Fruit fly (Drosophila melanogaster): ENCODE measurements around the gene ear.

The ear gene

DNA sequence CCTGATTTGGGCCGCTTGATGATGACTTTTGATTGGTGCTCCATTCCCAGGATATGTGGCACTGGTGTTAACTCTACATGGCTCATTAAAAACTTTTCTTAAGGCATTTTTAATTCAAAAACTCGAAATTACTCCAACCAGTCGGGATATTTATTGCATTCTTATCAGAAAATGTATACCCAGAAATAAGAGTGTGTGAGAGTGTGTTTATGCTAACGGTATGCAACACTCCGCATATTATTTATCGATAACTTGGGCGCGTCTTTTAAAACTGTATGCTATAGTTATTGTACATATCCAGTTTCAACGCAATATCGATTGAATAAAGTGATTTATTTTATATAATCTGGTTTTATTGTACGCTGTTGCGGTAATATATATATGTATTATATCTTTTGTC lies 46.9 kb downstream of the ear start, which contains the start of gene CG34404 (continued):
- TF ChIP-seq unpg (GFP tag; optimal IDR thresholded peaks at IDR 0.05) (peak; percentile 6), MESR4 (GFP tag; optimal IDR thresholded peaks at IDR 0.05) (peak; percentile 38), CG12391 (tag; optimal IDR thresholded peaks at IDR 0.05) (no peak), CG2889 (GFP tag; IDR thresholded peaks at IDR 0.05) (no peak), dmrt99B (tag; optimal IDR thresholded peaks at IDR 0.05) (no peak), E2f2 (GFP tag; IDR thresholded peaks at IDR 0.05) (peak; percentile 89), Fer1 (GFP tag; optimal IDR thresholded peaks at IDR 0.05) (no peak), onecut (GFP tag; IDR thresholded peaks at IDR 0.05) (no peak), Tbp (GFP tag; optimal IDR thresholded peaks at IDR 0.05) (no peak), grn (GFP tag; optimal IDR thresholded peaks at IDR 0.05) (no peak), CG11398 (GFP tag; optimal IDR thresholded peaks at IDR 0.05) (no peak), Camta (GFP tag; optimal IDR thresholded peaks at IDR 0.05) (no peak), twi (tag; optimal IDR thresholded peaks at IDR 0.05) (no peak), CTCF (GFP tag; optimal IDR thresholded peaks at IDR 0.05) (no peak), CG43689 (GFP tag; IDR thresholded peaks at IDR 0.05) (no peak), Hr39 (optimal IDR thresholded peaks at IDR 0.05) (no peak), phol (tag; optimal IDR thresholded peaks at IDR 0.05) (no peak), CG8388 (GFP tag; optimal IDR thresholded peaks at IDR 0.05) (no peak), unc-4 (GFP tag; IDR thresholded peaks at IDR 0.05; ENCODE audit: partially characterized antibody) (0 out of 2 replicates have a peak, but pooled peaks have one; percentile 24), Jarid2 (GFP tag; optimal IDR thresholded peaks at IDR 0.05) (no peak), CG6791 (GFP tag; IDR thresholded peaks at IDR 0.05; ENCODE audit: partially characterized antibody) (no peak), CG32772 (GFP tag; IDR thresholded peaks at IDR 0.05) (no peak), cwo (GFP tag; optimal IDR thresholded peaks at IDR 0.05) (no peak), NC2β (GFP tag; optimal IDR thresholded peaks at IDR 0.05) (no peak), toy (GFP tag; IDR thresholded peaks at IDR 0.05) (no peak), repo (GFP tag; optimal IDR thresholded peaks at IDR 0.05) (no peak), ranshi (GFP tag; IDR thresholded peaks at IDR 0.05) (no peak), CG9817 (tag; optimal IDR thresholded peaks at IDR 0.05) (no peak), CG11696 (GFP tag; IDR thresholded peaks at IDR 0.05) (no peak), NK7.1 (GFP tag; optimal IDR thresholded peaks at IDR 0.05) (no peak), Pdp1 (GFP tag; optimal IDR thresholded peaks at IDR 0.05) (no peak), ind (GFP tag; optimal IDR thresholded peaks at IDR 0.05) (no peak), Vsx1 (GFP tag; optimal IDR thresholded peaks at IDR 0.05) (no peak), Taf1 (GFP tag; IDR thresholded peaks at IDR 0.05) (no peak), tna (GFP tag; IDR thresholded peaks at IDR 0.05; ENCODE audit: partially characterized antibody) (no peak; the same call in 1 of the 2 replicates), CG15601 (tag; optimal IDR thresholded peaks at IDR 0.05) (no peak), Gsc (GFP tag; IDR thresholded peaks at IDR 0.05) (no peak), nerfin-1 (tag; optimal IDR thresholded peaks at IDR 0.05) (no peak), CG12104 (GFP tag; optimal IDR thresholded peaks at IDR 0.05) (no peak), CG3163 (GFP tag; optimal IDR thresholded peaks at IDR 0.05) (no peak), CG10274 (GFP tag; optimal IDR thresholded peaks at IDR 0.05) (no peak), CG10959 (GFP tag; IDR thresholded peaks at IDR 0.05) (no peak)

DNA sequence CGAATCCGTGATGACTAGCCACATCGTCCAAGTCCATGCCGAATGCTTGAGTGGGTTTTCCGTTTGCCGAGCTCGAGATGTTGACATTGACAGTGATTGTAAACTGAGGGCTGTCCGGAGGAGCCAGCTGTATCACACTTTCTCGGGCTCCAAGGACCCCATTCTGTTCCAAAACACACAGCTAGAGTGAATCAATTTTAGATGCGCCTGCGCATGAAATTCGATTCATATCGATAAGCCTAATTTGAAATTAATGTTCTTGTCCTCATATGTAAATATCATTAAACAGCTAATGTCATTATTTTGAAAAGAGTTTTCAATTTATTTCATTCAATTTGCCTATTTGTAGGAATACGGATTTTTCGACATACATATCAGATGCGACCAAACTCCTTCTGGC lies 49.2 kb downstream of the ear start, which contains the start of gene CG14868:
CG14868 (minus strand) TSS at position 204 of the 400 bp plus-strand sequence.
- 0 out of 2 replicates have a peak, but pooled peaks have one; percentile 30 for TF ChIP-seq unc-4 (GFP tag; IDR thresholded peaks at IDR 0.05; ENCODE audit: partially characterized antibody)
- no peak for TF ChIP-seq Chrac-16 (GFP tag; optimal IDR thresholded peaks at IDR 0.05)
- no peak for TF ChIP-seq Scr (GFP tag; IDR thresholded peaks at IDR 0.05; ENCODE audit: partially characterized antibody)
- no peak for TF ChIP-seq CG10462 (GFP tag; optimal IDR thresholded peaks at IDR 0.05)
- no peak for TF ChIP-seq nerfin-1 (tag; optimal IDR thresholded peaks at IDR 0.05)
- TF ChIP-seq unpg (GFP tag; optimal IDR thresholded peaks at IDR 0.05) = no peak
- TF ChIP-seq Bdp1 (GFP tag; optimal IDR thresholded peaks at IDR 0.05) = no peak
- peak; percentile 48 for TF ChIP-seq onecut (GFP tag; IDR thresholded peaks at IDR 0.05)
- TF ChIP-seq Gug (GFP tag; IDR thresholded peaks at IDR 0.05) = no peak
- TF ChIP-seq sima (GFP tag; optimal IDR thresholded peaks at IDR 0.05) = no peak
- TF ChIP-seq dpn (GFP tag; optimal IDR thresholded peaks at IDR 0.05) = no peak
- peak; percentile 44 for TF ChIP-seq MESR4 (GFP tag; optimal IDR thresholded peaks at IDR 0.05)
- peak; percentile 91 for TF ChIP-seq ewg (GFP tag; optimal IDR thresholded peaks at IDR 0.05)
- 0 out of 2 replicates have a peak, but pooled peaks have one; percentile 11 for TF ChIP-seq MBD-R2 (GFP tag; IDR thresholded peaks at IDR 0.05)
- no peak for TF ChIP-seq bsh (GFP tag; optimal IDR thresholded peaks at IDR 0.05)
- no peak for TF ChIP-seq Vsx1 (GFP tag; optimal IDR thresholded peaks at IDR 0.05)
- no peak for TF ChIP-seq gt (GFP tag; IDR thresholded peaks at IDR 0.05)
